Fruit fly (Drosophila melanogaster): ENCODE results near the gene CG4440.

Gene CG4440

DNA sequence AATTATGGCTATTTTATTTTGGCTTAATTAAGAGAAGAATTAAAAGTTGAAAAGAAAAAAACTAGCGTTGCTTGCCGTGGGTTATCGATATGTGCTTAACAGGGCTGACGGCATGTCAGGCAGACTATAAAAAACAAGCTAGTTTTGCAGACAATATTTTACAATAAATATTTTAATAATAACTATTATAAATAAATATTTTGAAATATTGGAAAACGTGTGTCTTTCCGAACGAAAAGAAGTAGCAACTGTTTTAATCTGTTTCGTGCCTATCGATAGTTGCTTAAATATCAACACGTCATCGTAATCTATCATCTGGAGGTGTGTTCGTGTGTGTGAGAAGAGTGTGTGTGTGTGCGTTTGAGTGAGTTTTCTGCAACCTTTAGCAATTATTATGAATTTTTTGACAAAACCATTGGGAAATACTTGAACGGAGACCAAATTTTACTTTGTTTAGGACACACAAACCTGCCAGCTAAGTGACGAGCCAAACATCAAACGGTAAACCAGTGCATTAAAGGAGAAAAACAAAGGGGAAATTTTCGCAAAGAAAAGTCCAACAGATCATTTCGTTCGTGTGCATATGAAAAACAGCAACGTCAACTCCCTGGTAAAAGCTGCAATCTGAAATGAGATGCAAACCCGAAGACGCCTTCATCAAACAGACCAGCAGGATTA, 22.6 kb upstream of the CG4440 start, which contains the start of the genes CG5861 and Syx5 (continued):
- TF ChIP-seq unpg (GFP tag; optimal IDR thresholded peaks at IDR 0.05) (peak; percentile 64), trh (GFP tag; optimal IDR thresholded peaks at IDR 0.05) (no peak), Mrtf (GFP tag; IDR thresholded peaks at IDR 0.05) (no peak), eyg (GFP tag; optimal IDR thresholded peaks at IDR 0.05) (no peak), Spps (tag; optimal IDR thresholded peaks at IDR 0.05) (no peak), mld (GFP tag; IDR thresholded peaks at IDR 0.05; ENCODE audit: partially characterized antibody) (peak; percentile 71; the same call in 2 of the 3 replicates), CG7745 (tag; optimal IDR thresholded peaks at IDR 0.05) (peak; percentile 80), zf30C (GFP tag; optimal IDR thresholded peaks at IDR 0.05) (no peak), CG32772 (GFP tag; IDR thresholded peaks at IDR 0.05) (peak; percentile 74; the same call in 1 of the 2 replicates), CG7271 (tag; optimal IDR thresholded peaks at IDR 0.05) (no peak), ranshi (GFP tag; IDR thresholded peaks at IDR 0.05) (peak; percentile 52; the same call in 1 of the 2 replicates), corto (GFP tag; optimal IDR thresholded peaks at IDR 0.05) (no peak), CG14441 (GFP tag; IDR thresholded peaks at IDR 0.05) (peak; percentile 58; the same call in 1 of the 2 replicates), crol (GFP tag; IDR thresholded peaks at IDR 0.05) (no peak), cato (GFP tag; optimal IDR thresholded peaks at IDR 0.05; ENCODE audit: borderline replicate concordance) (no peak), HLH4C (GFP tag; IDR thresholded peaks at IDR 0.05; ENCODE audit: partially characterized antibody) (peak; percentile 91), Lim3 (GFP tag; IDR thresholded peaks at IDR 0.05) (no peak), sna (GFP tag; IDR thresholded peaks at IDR 0.05; ENCODE audit: partially characterized antibody) (peak; percentile 95), Hmr (GFP tag; optimal IDR thresholded peaks at IDR 0.05) (no peak), CG7839 (tag; optimal IDR thresholded peaks at IDR 0.05) (no peak), CG32532 (GFP tag; IDR thresholded peaks at IDR 0.05) (peak; percentile 78; the same call in 1 of the 2 replicates), CG17328 (GFP tag; IDR thresholded peaks at IDR 0.05) (0 out of 2 replicates have a peak, but pooled peaks have one; percentile 54), pnt (GFP tag; optimal IDR thresholded peaks at IDR 0.05) (no peak), sug (tag; optimal IDR thresholded peaks at IDR 0.05) (peak; percentile 81), tll (GFP tag; optimal IDR thresholded peaks at IDR 0.05) (no peak), Dad (GFP tag; optimal IDR thresholded peaks at IDR 0.05) (no peak), jigr1 (GFP tag; IDR thresholded peaks at IDR 0.05) (no peak), hth (optimal IDR thresholded peaks at IDR 0.05) (no peak), MBD-R2 (GFP tag; IDR thresholded peaks at IDR 0.05) (peak; percentile 87), fd64A (GFP tag; optimal IDR thresholded peaks at IDR 0.05) (no peak), cg (GFP tag; optimal IDR thresholded peaks at IDR 0.05) (peak; percentile 93), sens-2 (GFP tag; IDR thresholded peaks at IDR 0.05) (no peak), CG11247 (GFP tag; IDR thresholded peaks at IDR 0.05) (peak; percentile 45; the same call in 1 of the 2 replicates), CG7928 (GFP tag; optimal IDR thresholded peaks at IDR 0.05) (peak; percentile 86), Blimp-1 (GFP tag; optimal IDR thresholded peaks at IDR 0.05) (no peak), en (GFP tag; optimal IDR thresholded peaks at IDR 0.05) (no peak), prd (optimal IDR thresholded peaks at IDR 0.05) (no peak), prd (GFP tag; IDR thresholded peaks at IDR 0.05) (peak; percentile 67), CG4707 (GFP tag; optimal IDR thresholded peaks at IDR 0.05) (no peak), Stat92E (GFP tag; optimal IDR thresholded peaks at IDR 0.05) (peak in 1 of 3 experiments; percentile 14), CG42726 (GFP tag; IDR thresholded peaks at IDR 0.05; ENCODE audit: partially characterized antibody) (peak; percentile 69; the same call in 1 of the 2 replicates), CG2875 (GFP tag; optimal IDR thresholded peaks at IDR 0.05) (no peak), CG30020 (tag; optimal IDR thresholded peaks at IDR 0.05) (peak; percentile 77), sd (tag; optimal IDR thresholded peaks at IDR 0.05) (peak; percentile 63), ken (GFP tag; IDR thresholded peaks at IDR 0.05) (0 out of 3 replicates have a peak, but pooled peaks have one; percentile 22), Hr78 (GFP tag; optimal IDR thresholded peaks at IDR 0.05) (peak in 1 of 2 experiments; percentile 18), dpn (GFP tag; optimal IDR thresholded peaks at IDR 0.05) (peak in 1 of 2 experiments; percentile 72), CG11560 (tag; IDR thresholded peaks at IDR 0.05) (no peak)
